Worm (Caenorhabditis elegans): ENCODE data around the gene F34D10.4.

- TF ChIP-seq unc-120 (tag; optimal IDR thresholded peaks at IDR 0.05; ENCODE audit: poor library complexity, severe bottlenecking): no peak
- TF ChIP-seq mep-1 (tag; optimal IDR thresholded peaks at IDR 0.05): no peak
- no peak for TF ChIP-seq unc-39 (tag; optimal IDR thresholded peaks at IDR 0.05)
- no peak for TF ChIP-seq nhr-76 (tag; optimal IDR thresholded peaks at IDR 0.05)
- TF ChIP-seq blmp-1 (tag; optimal IDR thresholded peaks at IDR 0.05): no peak
- no peak for TF ChIP-seq snpc-4 (tag; optimal IDR thresholded peaks at IDR 0.05)
- no peak for TF ChIP-seq lsy-2 (tag; optimal IDR thresholded peaks at IDR 0.05)
- TF ChIP-seq mab-5 (tag; optimal IDR thresholded peaks at IDR 0.05): no peak
- TF ChIP-seq elt-3 (tag; optimal IDR thresholded peaks at IDR 0.05): no peak
Measured at ce11 chrIII:3713163-3713562, 23.2 kb upstream of the F34D10.4 start, which contains the start of gene nrde-1.
